Worm (Caenorhabditis elegans) whole organism, mixed stage, embryonic: ENCODE results near the gene glb-21.

Experiments
- M03D4.4 ChIP-seq: sonication (generic microtip); optimal IDR thresholded peaks from 2 replicates; lab custom pipeline; 2017; ENCODE audit warnings: mild to moderate bottlenecking, missing genetic modification characterization, missing compliant biosample characterization
- bed-3 ChIP-seq: fragments of 200-800 bp; sonication (Bioruptor generic); optimal IDR thresholded peaks from 3 replicates; lab custom pipeline; 2018; ENCODE audit warnings: mild to moderate bottlenecking, missing genetic modification characterization, moderate library complexity, missing compliant biosample characterization
- blmp-1 ChIP-seq: fragments of 150-350 bp; optimal IDR thresholded peaks from 2 replicates; lab custom pipeline; 2014; ENCODE audit warnings: missing biosample characterization, missing genetic modification characterization
- ceh-39 ChIP-seq: fragments of 150-350 bp; optimal IDR thresholded peaks from 2 replicates; lab custom pipeline; 2014; ENCODE audit warnings: missing biosample characterization, missing genetic modification characterization
- ceh-43 ChIP-seq: fragments of 200-800 bp; sonication (Bioruptor generic); optimal IDR thresholded peaks from 2 replicates; lab custom pipeline; 2018; ENCODE audit warnings: mild to moderate bottlenecking, missing genetic modification characterization, moderate library complexity, missing compliant biosample characterization
- ces-1 ChIP-seq: fragments of 150-350 bp; optimal IDR thresholded peaks from 2 replicates; lab custom pipeline; 2014; ENCODE audit warnings: missing biosample characterization, missing genetic modification reagents, missing genetic modification characterization
- drap-1 ChIP-seq: fragments of 200-800 bp; sonication (Bioruptor generic); optimal IDR thresholded peaks from 3 replicates; lab custom pipeline; 2018; ENCODE audit warnings: mild to moderate bottlenecking, missing genetic modification characterization, missing compliant biosample characterization
- elt-3 ChIP-seq: fragments of 150-350 bp; optimal IDR thresholded peaks from 2 replicates; lab custom pipeline; 2014; ENCODE audit warnings: missing biosample characterization, missing genetic modification characterization
- flh-1 ChIP-seq: fragments of 200-800 bp; sonication (Bioruptor generic); optimal IDR thresholded peaks from 2 replicates; lab custom pipeline; 2018; ENCODE audit warnings: mild to moderate bottlenecking, missing genetic modification characterization, moderate library complexity, missing compliant biosample characterization
- ham-2 ChIP-seq: fragments of 200-800 bp; sonication (Bioruptor generic); optimal IDR thresholded peaks from 2 replicates; lab custom pipeline; 2018; ENCODE audit warnings: mild to moderate bottlenecking, missing genetic modification characterization, missing compliant biosample characterization
- hlh-1 ChIP-seq: fragments of 150-350 bp; optimal IDR thresholded peaks from 2 replicates; lab custom pipeline; 2014; ENCODE audit warnings: missing biosample characterization, missing genetic modification reagents, missing genetic modification characterization
- lin-13 ChIP-seq: fragments of 150-350 bp; optimal IDR thresholded peaks from 2 replicates; lab custom pipeline; 2014; ENCODE audit warnings: missing biosample characterization, missing genetic modification characterization
- lsy-2 ChIP-seq: fragments of 150-350 bp; optimal IDR thresholded peaks from 2 replicates; lab custom pipeline; 2014; ENCODE audit warnings: missing biosample characterization, missing genetic modification characterization
- mep-1 ChIP-seq: fragments of 150-350 bp; optimal IDR thresholded peaks from 2 replicates; lab custom pipeline; 2017; ENCODE audit warnings: missing biosample characterization, missing genetic modification reagents, missing genetic modification characterization, inconsistent platforms
- mls-2 ChIP-seq: sonication (generic microtip); optimal IDR thresholded peaks from 2 replicates; lab custom pipeline; 2016; ENCODE audit warnings: mild to moderate bottlenecking, missing genetic modification characterization, moderate library complexity, missing compliant biosample characterization
- nhr-2 ChIP-seq: fragments of 150-350 bp; optimal IDR thresholded peaks from 2 replicates; lab custom pipeline; 2014; ENCODE audit warnings: missing biosample characterization, missing genetic modification characterization
- nhr-237 ChIP-seq: fragments of 150-350 bp; optimal IDR thresholded peaks from 2 replicates; lab custom pipeline; 2014; ENCODE audit warnings: missing biosample characterization, missing genetic modification characterization
- nhr-28 ChIP-seq: fragments of 150-350 bp; optimal IDR thresholded peaks from 2 replicates; lab custom pipeline; 2014; ENCODE audit warnings: missing biosample characterization, missing genetic modification characterization
- nhr-76 ChIP-seq: sonication (generic microtip); optimal IDR thresholded peaks from 2 replicates; lab custom pipeline; 2017; ENCODE audit warnings: missing biosample characterization, missing genetic modification characterization
- pha-4 ChIP-seq: fragments of 150-350 bp; optimal IDR thresholded peaks from 2 replicates; lab custom pipeline; 2018; ENCODE audit warnings: missing biosample characterization, missing genetic modification reagents, missing genetic modification characterization
- snpc-4 ChIP-seq: fragments of 150-350 bp; optimal IDR thresholded peaks from 2 replicates; lab custom pipeline; 2014; ENCODE audit warnings: missing biosample characterization, missing genetic modification characterization
- sptf-1 ChIP-seq: sonication (generic microtip); optimal IDR thresholded peaks from 2 replicates; lab custom pipeline; 2017; ENCODE audit warnings: mild to moderate bottlenecking, missing genetic modification characterization, moderate library complexity, missing compliant biosample characterization
- tbx-8 ChIP-seq: fragments of 200-800 bp; sonication (Bioruptor generic); optimal IDR thresholded peaks from 2 replicates; lab custom pipeline; 2018; ENCODE audit warnings: mild to moderate bottlenecking, missing genetic modification characterization, moderate library complexity, missing compliant biosample characterization
- unc-120 ChIP-seq: sonication (generic microtip); optimal IDR thresholded peaks from 2 replicates; lab custom pipeline; 2017; ENCODE audit warnings: missing genetic modification characterization, missing compliant biosample characterization; ENCODE audit not compliant: poor library complexity, severe bottlenecking
- unc-39 ChIP-seq: fragments of 150-350 bp; optimal IDR thresholded peaks from 2 replicates; lab custom pipeline; 2014; ENCODE audit warnings: missing biosample characterization, missing genetic modification characterization
- zip-8 ChIP-seq: fragments of 150-350 bp; optimal IDR thresholded peaks from 2 replicates; lab custom pipeline; 2014; ENCODE audit warnings: missing biosample characterization, missing genetic modification characterization
- ztf-11 ChIP-seq: fragments of 150-350 bp; optimal IDR thresholded peaks from 2 replicates; lab custom pipeline; 2014; ENCODE audit warnings: missing biosample characterization, missing genetic modification characterization

The glb-21 gene

ce11 chrIV:10701866-10702458, 9.6 kb downstream of the glb-21 start:
- TF ChIP-seq elt-3 (tag; lab: Kevin White, UChicago) (no peak), mls-2 (no peak), nhr-2 (tag; lab: Kevin White, UChicago) (no peak), nhr-237 (tag; lab: Kevin White, UChicago) (no peak), ceh-39 (tag; lab: Kevin White, UChicago) (no peak), unc-120 (no peak), hlh-1 (tag; lab: Kevin White, UChicago) (no peak), blmp-1 (tag; lab: Kevin White, UChicago) (no peak), ham-2 (no peak), sptf-1 (tag; lab: Kevin White, UChicago) (no peak), zip-8 (tag; lab: Kevin White, UChicago) (no peak), nhr-76 (no peak), lin-13 (tag; lab: Kevin White, UChicago) (no peak)
- TF ChIP-seq, all 35 proteins: peak for 0

- no peak for TF ChIP-seq drap-1 (GFP tag; lab: Kevin White, UChicago)
- TF ChIP-seq flh-1 (GFP tag; lab: Kevin White, UChicago): no peak
- TF ChIP-seq ceh-43 (GFP tag; lab: Kevin White, UChicago): no peak
- no peak for TF ChIP-seq lin-13 (tag; lab: Kevin White, UChicago)
- no peak for TF ChIP-seq mls-2
- TF ChIP-seq snpc-4: no peak
- no peak for TF ChIP-seq tbx-8 (GFP tag; lab: Kevin White, UChicago)
These were observed 11.9 kb downstream of the glb-21 start, which contains the start of gene R102.11 for ce11 chrIV:10699660-10700059. Gene R102.11 (minus strand): TSS chrIV:10699760.

- TF ChIP-seq tbx-8 (GFP tag; lab: Kevin White, UChicago): no peak
These were observed 12.6 kb downstream of the glb-21 start for ce11 chrIV:10699000-10699399.

- TF ChIP-seq unc-39 (tag; lab: Kevin White, UChicago) (no peak), sptf-1 (tag; lab: Kevin White, UChicago) (no peak), ceh-43 (GFP tag; lab: Kevin White, UChicago) (no peak), mls-2 (no peak), mep-1 (tag; lab: Kevin White, UChicago) (no peak), pha-4 (tag; lab: Kevin White, UChicago) (no peak), nhr-28 (no peak), M03D4.4 (tag; lab: Kevin White, UChicago) (no peak), ces-1 (no peak), nhr-237 (tag; lab: Kevin White, UChicago) (no peak), snpc-4 (no peak), bed-3 (GFP tag; lab: Kevin White, UChicago) (no peak)
- TF ChIP-seq, all 35 proteins: peak for 0
These were observed 13.1 kb downstream of the glb-21 start for ce11 chrIV:10698486-10698885.

- TF ChIP-seq lsy-2 (tag; lab: Kevin White, UChicago) (peak; percentile 10), pha-4 (tag; lab: Kevin White, UChicago) (no peak), drap-1 (GFP tag; lab: Kevin White, UChicago) (no peak), hlh-1 (tag; lab: Kevin White, UChicago) (peak; percentile 95), ces-1 (no peak)
These were observed 14.3 kb downstream of the glb-21 start, which contains the start of gene allo-1 for ce11 chrIV:10697022-10697979. Gene allo-1 (minus strand): TSS chrIV:10697072.

ce11 chrIV:10695203-10695602, 16.4 kb downstream of the glb-21 start, which contains the start of gene R102.4:
Gene R102.4 (minus strand): TSS chrIV:10695303.
- TF ChIP-seq ztf-11: no peak
- TF ChIP-seq zip-8 (tag; lab: Kevin White, UChicago): no peak
- TF ChIP-seq hlh-1 (tag; lab: Kevin White, UChicago): no peak
